In the genomic region with DNA sequence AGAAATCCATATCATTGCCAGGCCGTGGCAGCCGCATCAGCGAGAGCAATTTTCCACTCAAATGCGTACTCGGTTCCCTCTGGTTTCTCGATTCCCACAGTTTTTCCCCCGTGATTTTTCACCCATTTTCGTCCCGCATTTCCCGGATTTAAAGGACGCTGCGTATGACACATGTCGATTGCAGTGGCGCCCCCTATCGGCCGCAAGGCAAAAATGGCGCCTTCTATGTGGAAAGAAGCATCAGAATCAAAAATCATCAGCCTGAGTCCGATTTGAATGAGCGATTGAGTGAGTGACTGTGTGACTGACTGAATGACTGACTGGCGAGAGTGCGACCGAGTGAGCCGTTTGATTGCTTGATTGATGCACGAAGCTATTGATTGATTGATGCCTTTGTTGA, we compare ENCODE assay signal across 2 fruit fly cellular contexts.
TF ChIP-seq lines count a peak whose summit lies in the region.

No protein-coding gene starts in this region.

- TF ChIP-seq CTCF in S2 (optimal IDR thresholded peaks at IDR 0.05; lab: Kevin White, UChicago): peak; percentile 86 to 92
- TF ChIP-seq CTCF in whole organism, embryonic (GFP tag; optimal IDR thresholded peaks at IDR 0.05; lab: Kevin White, UChicago): peak; percentile 90

TF ChIP-seq in whole organism, embryonic, 481 proteins besides CTCF, POLR2A, EP300 and RAD21:
- TF ChIP-seq Optix (GFP tag; IDR thresholded peaks at IDR 0.05; lab: Robert Waterston, UW) (0 out of 3 replicates have a peak, but pooled peaks have one; percentile 20), Mrtf (GFP tag; IDR thresholded peaks at IDR 0.05; lab: Robert Waterston, UW) (0 out of 3 replicates have a peak, but pooled peaks have one; percentile 9), ci (GFP tag; IDR thresholded peaks at IDR 0.05; lab: Robert Waterston, UW) (peak; percentile 45; the same call in 1 of the 3 replicates), klu (GFP tag; IDR thresholded peaks at IDR 0.05; lab: Robert Waterston, UW) (no peak), Hr51 (GFP tag; optimal IDR thresholded peaks at IDR 0.05; lab: Kevin White, UChicago) (peak in 1 of 2 experiments; percentile 30), lmd (GFP tag; IDR thresholded peaks at IDR 0.05; lab: Robert Waterston, UW) (peak; percentile 15; the same call in 1 of the 2 replicates), otp (GFP tag; IDR thresholded peaks at IDR 0.05; lab: Robert Waterston, UW) (0 out of 3 replicates have a peak, but pooled peaks have one; percentile 13), Ptx1 (GFP tag; IDR thresholded peaks at IDR 0.05; lab: Robert Waterston, UW) (peak; percentile 6; the same call in 1 of the 2 replicates), CG8281 (tag; optimal IDR thresholded peaks at IDR 0.05; lab: Kevin White, UChicago) (peak; percentile 88), zfh1 (GFP tag; IDR thresholded peaks at IDR 0.05; lab: Robert Waterston, UW) (0 out of 3 replicates have a peak, but pooled peaks have one; percentile 22), stwl (tag; optimal IDR thresholded peaks at IDR 0.05; lab: Kevin White, UChicago) (peak; percentile 53), Gug (GFP tag; IDR thresholded peaks at IDR 0.05; lab: Robert Waterston, UW) (peak; percentile 49; the same call in 2 of the 4 replicates), ase (GFP tag; IDR thresholded peaks at IDR 0.05; lab: Robert Waterston, UW) (peak; percentile 42; the same call in 1 of the 3 replicates), Abd-B (GFP tag; optimal IDR thresholded peaks at IDR 0.05; lab: Kevin White, UChicago) (no peak), ara (GFP tag; IDR thresholded peaks at IDR 0.05; lab: Robert Waterston, UW) (no peak), salm (tag; optimal IDR thresholded peaks at IDR 0.05; lab: Kevin White, UChicago) (no peak)
